Fruit fly (Drosophila melanogaster) whole organism, embryonic: ENCODE data around the gene CG15446.

Source experiments
- Bgb ChIP-seq: fragments of 200-800 bp; sonication (Bioruptor generic); IDR thresholded peaks from 2 replicates; pipeline ENCODE4 v1.3.6; 2022; ENCODE audit warnings: missing biosample characterization, missing genetic modification characterization; ENCODE audit not compliant: partially characterized antibody
- C15 ChIP-seq: fragments of 200-800 bp; sonication (Bioruptor generic); IDR thresholded peaks from 3 replicates; pipeline ENCODE4 v1.3.6; 2022; ENCODE audit warnings: missing biosample characterization, missing genetic modification characterization
- CG10543 ChIP-seq: fragments of 200-800 bp; sonication (Bioruptor generic); optimal IDR thresholded peaks from 3 replicates; lab custom pipeline; 2017; ENCODE audit warnings: missing biosample characterization, mild to moderate bottlenecking, missing genetic modification characterization, moderate library complexity
- CG11093 ChIP-seq: fragments of 200-800 bp; sonication (Bioruptor generic); IDR thresholded peaks from 3 replicates; pipeline ENCODE4 v1.3.6; 2022; ENCODE audit warnings: missing biosample characterization, missing genetic modification characterization
- CG12155 ChIP-seq: fragments of 200-800 bp; sonication (Bioruptor generic); optimal IDR thresholded peaks from 3 replicates; lab custom pipeline; 2016; ENCODE audit warnings: missing biosample characterization, missing genetic modification characterization
- CG12299 ChIP-seq: fragments of 200-800 bp; sonication (Bioruptor generic); optimal IDR thresholded peaks from 2 replicates; lab custom pipeline; 2018; ENCODE audit warnings: missing biosample characterization, mild to moderate bottlenecking, missing genetic modification characterization
- CG12659 ChIP-seq: fragments of 200-800 bp; sonication (Bioruptor generic); optimal IDR thresholded peaks from 3 replicates; lab custom pipeline; 2017; ENCODE audit warnings: mild to moderate bottlenecking, missing biosample characterization, missing genetic modification reagents, missing genetic modification characterization
- CG1602 ChIP-seq: fragments of 200-800 bp; sonication (Bioruptor generic); optimal IDR thresholded peaks from 3 replicates; lab custom pipeline; 2016; ENCODE audit warnings: missing biosample characterization, missing genetic modification characterization
- CG16813 ChIP-seq: fragments of 200-800 bp; sonication (Bioruptor generic); IDR thresholded peaks from 3 replicates; pipeline ENCODE4 v1.3.6; 2022; ENCODE audit warnings: missing biosample characterization, missing genetic modification characterization; ENCODE audit not compliant: partially characterized antibody
- CG17361 ChIP-seq: fragments of 200-800 bp; sonication (Bioruptor generic); IDR thresholded peaks from 3 replicates; pipeline ENCODE4 v1.3.6; 2022; ENCODE audit warnings: missing biosample characterization, missing genetic modification characterization
- CG34422 ChIP-seq: fragments of 200-800 bp; sonication (Bioruptor generic); IDR thresholded peaks from 3 replicates; pipeline ENCODE4 v1.3.6; 2022; ENCODE audit warnings: missing biosample characterization, missing genetic modification characterization
- CG4360 ChIP-seq: fragments of 200-800 bp; sonication (Bioruptor generic); IDR thresholded peaks from 2 replicates; pipeline ENCODE4 v1.3.6; 2022; ENCODE audit warnings: missing biosample characterization, missing genetic modification characterization
- CG7786 ChIP-seq: fragments of 200-800 bp; sonication (Bioruptor generic); optimal IDR thresholded peaks from 2 replicates; lab custom pipeline; 2016; ENCODE audit warnings: missing biosample characterization, missing genetic modification characterization
- CG7963 ChIP-seq: fragments of 200-800 bp; sonication (Bioruptor generic); IDR thresholded peaks from 3 replicates; pipeline ENCODE4 v1.3.6; 2022; ENCODE audit warnings: missing biosample characterization, missing genetic modification characterization; ENCODE audit not compliant: partially characterized antibody
- CG8281 ChIP-seq: fragments of 200-800 bp; sonication (Bioruptor generic); optimal IDR thresholded peaks from 2 replicates; lab custom pipeline; 2018; ENCODE audit warnings: missing biosample characterization, mild to moderate bottlenecking, missing genetic modification characterization, moderate library complexity
- CoRest ChIP-seq: fragments of 200-800 bp; sonication (Bioruptor generic); optimal IDR thresholded peaks from 3 replicates; lab custom pipeline; 2018; ENCODE audit warnings: missing biosample characterization, mild to moderate bottlenecking, missing genetic modification characterization, moderate library complexity
- Dek ChIP-seq: fragments of 200-800 bp; sonication (Bioruptor generic); optimal IDR thresholded peaks from 3 replicates; lab custom pipeline; 2019; ENCODE audit warnings: missing biosample characterization, mild to moderate bottlenecking, missing genetic modification characterization, moderate library complexity
- Doc2 ChIP-seq: fragments of 200-800 bp; sonication (Bioruptor generic); IDR thresholded peaks from 2 replicates; pipeline ENCODE4 v1.3.6; 2022; ENCODE audit warnings: missing biosample characterization, missing genetic modification characterization
- Ets65A ChIP-seq: fragments of 200-800 bp; sonication (Bioruptor generic); peaks from one replicate; lab custom pipeline; 2016; ENCODE audit warnings: missing biosample characterization, missing genetic modification characterization
- Ets97D ChIP-seq: fragments of 200-800 bp; sonication (Bioruptor generic); optimal IDR thresholded peaks from 3 replicates; lab custom pipeline; 2016; ENCODE audit warnings: missing biosample characterization, missing genetic modification characterization
- Gug ChIP-seq: fragments of 200-800 bp; sonication (Bioruptor generic); IDR thresholded peaks from 4 replicates; pipeline ENCODE4 v1.3.6; 2022; ENCODE audit warnings: missing biosample characterization, missing genetic modification characterization
- H15 ChIP-seq: fragments of 200-800 bp; sonication (Bioruptor generic); IDR thresholded peaks from 3 replicates; pipeline ENCODE4 v1.3.6; 2022; ENCODE audit warnings: missing biosample characterization, missing genetic modification characterization
- MESR4 ChIP-seq: fragments of 200-800 bp; sonication (Bioruptor generic); optimal IDR thresholded peaks from 2 replicates; lab custom pipeline; 2018; ENCODE audit warnings: missing biosample characterization, mild to moderate bottlenecking, missing genetic modification characterization, moderate library complexity
- Rx ChIP-seq: fragments of 200-800 bp; sonication (Bioruptor generic); IDR thresholded peaks from 2 replicates; pipeline ENCODE4 v1.3.6; 2022; ENCODE audit warnings: missing biosample characterization, missing genetic modification characterization
- Stat92E ChIP-seq, 3 experiments: fragments of >200 bp in 2 of 3; fragments of 200-800 bp in 1 of 3; sonication (Bioruptor generic) in 1 of 3; optimal IDR thresholded peaks; 2 replicates each; lab custom pipeline; 2017 to 2019; ENCODE audit warnings: missing biosample characterization in 3 of 3, missing genetic modification characterization in 3 of 3, mild to moderate bottlenecking in 1 of 3, moderate library complexity in 1 of 3
- TFAM ChIP-seq: fragments of 200-800 bp; sonication (Bioruptor generic); optimal IDR thresholded peaks from 2 replicates; lab custom pipeline; 2017; ENCODE audit warnings: missing biosample characterization, missing genetic modification characterization, inconsistent platforms
- bab2 ChIP-seq: fragments of 200-800 bp; sonication (Bioruptor generic); optimal IDR thresholded peaks from 2 replicates; lab custom pipeline; 2016; ENCODE audit warnings: missing biosample characterization, missing genetic modification characterization
- bigmax ChIP-seq: fragments of 200-800 bp; sonication (Bioruptor generic); optimal IDR thresholded peaks from 2 replicates; lab custom pipeline; 2018; ENCODE audit warnings: missing biosample characterization, mild to moderate bottlenecking, missing genetic modification characterization
- br ChIP-seq: fragments of >200 bp; optimal IDR thresholded peaks from 2 replicates; lab custom pipeline; 2017
- ems ChIP-seq: fragments of 200-800 bp; sonication (Bioruptor generic); optimal IDR thresholded peaks from 3 replicates; lab custom pipeline; 2016; ENCODE audit warnings: missing biosample characterization, missing genetic modification characterization
- ewg ChIP-seq: fragments of 200-800 bp; sonication (Bioruptor generic); optimal IDR thresholded peaks from 3 replicates; lab custom pipeline; 2017; ENCODE audit warnings: mild to moderate bottlenecking, missing biosample characterization, missing genetic modification reagents, missing genetic modification characterization
- gfzf ChIP-seq: fragments of 200-800 bp; sonication (Bioruptor generic); optimal IDR thresholded peaks from 2 replicates; lab custom pipeline; 2016; ENCODE audit warnings: missing biosample characterization, mild to moderate bottlenecking, missing genetic modification characterization, moderate library complexity
- ham ChIP-seq: fragments of 200-800 bp; sonication (Bioruptor generic); IDR thresholded peaks from 2 replicates; pipeline ENCODE4 v1.3.6; 2022; ENCODE audit warnings: missing biosample characterization, missing genetic modification characterization
- her ChIP-seq: fragments of 200-800 bp; sonication (Bioruptor generic); optimal IDR thresholded peaks from 2 replicates; lab custom pipeline; 2016; ENCODE audit warnings: missing biosample characterization, missing genetic modification characterization
- ind ChIP-seq: fragments of 200-800 bp; sonication (Bioruptor generic); optimal IDR thresholded peaks from 3 replicates; lab custom pipeline; 2016; ENCODE audit warnings: missing biosample characterization, missing genetic modification characterization
- jing ChIP-seq: fragments of 200-800 bp; sonication (Bioruptor generic); optimal IDR thresholded peaks from 2 replicates; lab custom pipeline; 2018; ENCODE audit warnings: missing biosample characterization, mild to moderate bottlenecking, missing genetic modification characterization
- nerfin-2 ChIP-seq: fragments of 200-800 bp; sonication (Bioruptor generic); IDR thresholded peaks from 2 replicates; pipeline ENCODE4 v1.3.6; 2022; ENCODE audit warnings: missing biosample characterization, missing genetic modification characterization; ENCODE audit not compliant: partially characterized antibody
- onecut ChIP-seq: fragments of 200-800 bp; sonication (Bioruptor generic); IDR thresholded peaks from 2 replicates; pipeline ENCODE4 v1.3.6; 2022; ENCODE audit warnings: missing biosample characterization, missing genetic modification characterization
- peb ChIP-seq: fragments of 200-800 bp; sonication (Bioruptor generic); IDR thresholded peaks from 2 replicates; pipeline ENCODE4 v1.3.6; 2022; ENCODE audit warnings: missing biosample characterization, missing genetic modification characterization
- prd ChIP-seq, 3 experiments: fragments of >200 bp in 2 of 3; fragments of 200-800 bp in 1 of 3; sonication (Bioruptor generic) in 1 of 3; optimal IDR thresholded peaks in 2 of 3; IDR thresholded peaks in 1 of 3; 2 replicates in 2 of 3; 3 replicates in 1 of 3; pipeline versions ENCODE4 v1.3.6 to Lab custom; 2017 to 2022; ENCODE audit warnings: missing biosample characterization in 1 of 3, missing genetic modification characterization in 1 of 3
- row ChIP-seq: fragments of 200-800 bp; sonication (Bioruptor generic); IDR thresholded peaks from 3 replicates; pipeline ENCODE4 v1.3.6; 2022; ENCODE audit warnings: missing biosample characterization, missing genetic modification characterization
- slp2 ChIP-seq: fragments of 200-800 bp; sonication (Bioruptor generic); optimal IDR thresholded peaks from 2 replicates; lab custom pipeline; 2016; ENCODE audit warnings: missing biosample characterization, missing genetic modification characterization
- sr ChIP-seq: fragments of 200-800 bp; sonication (Bioruptor generic); IDR thresholded peaks from 3 replicates; pipeline ENCODE4 v1.3.6; 2022; ENCODE audit warnings: missing biosample characterization, missing genetic modification characterization
- ssp ChIP-seq: fragments of 200-800 bp; sonication (Bioruptor generic); IDR thresholded peaks from 2 replicates; pipeline ENCODE4 v1.3.6; 2022; ENCODE audit warnings: missing biosample characterization, missing genetic modification characterization
- toy ChIP-seq: fragments of 200-800 bp; sonication (Bioruptor generic); IDR thresholded peaks from 2 replicates; pipeline ENCODE4 v1.3.6; 2022; ENCODE audit warnings: missing biosample characterization, missing genetic modification characterization
- vnd ChIP-seq: fragments of 200-800 bp; sonication (Bioruptor generic); IDR thresholded peaks from 3 replicates; pipeline ENCODE4 v1.3.6; 2022; ENCODE audit warnings: missing biosample characterization, missing genetic modification characterization; ENCODE audit not compliant: partially characterized antibody
- vvl ChIP-seq: fragments of 200-800 bp; sonication (Bioruptor generic); IDR thresholded peaks from 2 replicates; pipeline ENCODE4 v1.3.6; 2022; ENCODE audit warnings: missing biosample characterization, missing genetic modification characterization
- yki ChIP-seq: fragments of >200 bp; optimal IDR thresholded peaks from 3 replicates; lab custom pipeline; 2018
- zen2 ChIP-seq: fragments of 200-800 bp; sonication (Bioruptor generic); IDR thresholded peaks from 3 replicates; pipeline ENCODE4 v1.3.6; 2022; ENCODE audit warnings: missing biosample characterization, missing genetic modification characterization; ENCODE audit not compliant: partially characterized antibody

Gene CG15446

DNA sequence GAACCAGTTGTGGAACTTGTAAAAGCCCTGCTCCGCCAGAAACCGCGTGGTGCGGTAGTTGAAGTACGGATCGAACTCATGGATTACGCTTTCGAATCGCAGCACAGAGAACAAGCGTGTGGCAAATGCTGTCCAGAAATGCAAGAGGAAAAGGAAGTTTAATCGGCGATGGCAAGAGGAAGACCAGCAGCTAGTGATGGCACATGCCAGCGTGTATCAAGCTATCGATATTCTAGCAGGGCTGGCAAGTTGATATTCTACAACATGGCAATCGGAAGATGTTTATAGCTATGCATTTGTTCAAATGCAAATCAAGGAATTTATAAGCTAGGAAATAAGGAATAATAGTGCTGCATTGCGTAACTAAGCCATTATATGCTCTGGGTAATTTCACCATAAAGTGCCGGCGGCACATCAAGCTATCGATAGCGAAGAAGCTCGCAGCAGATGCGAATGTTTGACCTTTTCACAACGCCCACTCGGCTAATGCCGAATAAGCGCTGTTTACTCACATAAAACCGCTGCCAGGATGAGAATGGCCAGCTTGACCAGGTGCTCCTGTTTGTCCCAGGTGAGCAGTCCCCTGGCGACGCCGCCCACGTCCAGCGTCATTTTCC lies 48.8 kb downstream of the CG15446 start (continued):
- TF ChIP-seq onecut (peak; percentile 83), CG34422 (GFP tag; lab: Robert Waterston, UW) (peak; percentile 78), CG10543 (GFP tag; lab: Kevin White, UChicago) (peak; percentile 87), ham (GFP tag; lab: Robert Waterston, UW) (0 out of 2 replicates have a peak, but pooled peaks have one; percentile 18), TFAM (peak; percentile 13), ind (GFP tag; lab: Kevin White, UChicago) (peak; percentile 53), yki (lab: Kevin White, UChicago) (no peak), ssp (GFP tag; lab: Robert Waterston, UW) (peak; percentile 27; the same call in 1 of the 2 replicates), CG7786 (GFP tag; lab: Kevin White, UChicago) (peak; percentile 69), her (GFP tag; lab: Kevin White, UChicago) (peak; percentile 90), sr (GFP tag; lab: Robert Waterston, UW) (peak; percentile 81; the same call in 2 of the 3 replicates), Stat92E (GFP tag; optimal IDR thresholded peaks at IDR 0.05; lab: Kevin White, UChicago) (peak in 1 of 3 experiments; percentile 17), toy (GFP tag; lab: Robert Waterston, UW) (peak; percentile 47; the same call in 1 of the 2 replicates), slp2 (GFP tag; lab: Kevin White, UChicago) (peak; percentile 68), ems (GFP tag; lab: Kevin White, UChicago) (peak; percentile 61), prd (optimal IDR thresholded peaks at IDR 0.05; lab: Kevin White, UChicago) (no peak), prd (GFP tag; IDR thresholded peaks at IDR 0.05; lab: Robert Waterston, UW) (peak; percentile 61), CG7963 (peak; percentile 61; the same call in 1 of the 3 replicates), CG12659 (peak; percentile 85), Ets65A (peak; percentile 96), CG12155 (GFP tag; lab: Kevin White, UChicago) (peak; percentile 45), peb (GFP tag; lab: Robert Waterston, UW) (peak; percentile 18; the same call in 1 of the 2 replicates), CG11093 (GFP tag; lab: Robert Waterston, UW) (no peak), H15 (GFP tag; lab: Robert Waterston, UW) (0 out of 3 replicates have a peak, but pooled peaks have one; percentile 39), br (lab: Kevin White, UChicago) (no peak), bigmax (peak; percentile 67), nerfin-2 (peak; percentile 56), CG8281 (peak; percentile 21), row (peak; percentile 67), Dek (tag; lab: Kevin White, UChicago) (peak; percentile 35), C15 (GFP tag; lab: Robert Waterston, UW) (0 out of 3 replicates have a peak, but pooled peaks have one; percentile 41), vnd (GFP tag; lab: Robert Waterston, UW) (peak; percentile 80), zen2 (no peak; the same call in 2 of the 3 replicates), CG4360 (peak; percentile 55; the same call in 1 of the 2 replicates), CG16813 (GFP tag; lab: Robert Waterston, UW) (peak; percentile 85), CG1602 (GFP tag; lab: Kevin White, UChicago) (no peak), ewg (GFP tag; lab: Kevin White, UChicago) (peak; percentile 59), Ets97D (peak; percentile 98), bab2 (GFP tag; lab: Kevin White, UChicago) (peak; percentile 20), Doc2 (GFP tag; lab: Robert Waterston, UW) (no peak), Gug (peak; percentile 63; the same call in 2 of the 4 replicates), CoRest (tag; lab: Kevin White, UChicago) (peak; percentile 42), Rx (GFP tag; lab: Robert Waterston, UW) (peak; percentile 38; the same call in 1 of the 2 replicates), gfzf (GFP tag; lab: Kevin White, UChicago) (peak; percentile 28), CG12299 (tag; lab: Kevin White, UChicago) (peak; percentile 75), Bgb (peak; percentile 87), MESR4 (GFP tag; lab: Kevin White, UChicago) (peak; percentile 98), vvl (GFP tag; lab: Robert Waterston, UW) (peak; percentile 86), CG17361 (GFP tag; lab: Robert Waterston, UW) (peak; percentile 59), jing (GFP tag; lab: Kevin White, UChicago) (no peak)
